Worm (Caenorhabditis elegans): Measurements from ENCODE around the gene F57E7.4.

ce11 chrV:16526858-16527257, 46.0 kb upstream of the F57E7.4 start, which contains the start of gene F36D3.8:
- TF ChIP-seq nhr-25 (tag; optimal IDR thresholded peaks at IDR 0.05) = no peak
- TF ChIP-seq unc-62 (GFP tag; optimal IDR thresholded peaks at IDR 0.05) = no peak

All from whole organism, L3 larva.